Worm (Caenorhabditis elegans): ENCODE results near the gene F35F10.14.

ce11 chrV:3279138-3279537 is 40.8 kb downstream of the F35F10.14 start:
- TF ChIP-seq ama-1 (optimal IDR thresholded peaks at IDR 0.05) (no peak), snpc-4 (tag; optimal IDR thresholded peaks at IDR 0.05) (no peak), zfp-3 (GFP tag; conservative IDR thresholded peaks at IDR 0.05) (no peak)
